Worm (Caenorhabditis elegans) whole organism, young adult: ENCODE data around the gene aptf-3.

Source experiments
- T26A5.8 ChIP-seq: sonication (generic microtip); optimal IDR thresholded peaks from 2 replicates; lab custom pipeline; 2016; ENCODE audit warnings: missing genetic modification characterization, missing compliant biosample characterization
- athp-1 ChIP-seq: sonication (generic microtip); optimal IDR thresholded peaks from 2 replicates; lab custom pipeline; 2017; ENCODE audit warnings: mild to moderate bottlenecking, missing genetic modification characterization, missing compliant biosample characterization
- ceh-91 ChIP-seq: fragments of 200-800 bp; sonication (Bioruptor generic); IDR thresholded peaks from 2 replicates; pipeline ENCODE4 v1.3.6; 2022; ENCODE audit warnings: missing genetic modification reagents, missing genetic modification characterization, missing compliant biosample characterization

DNA sequence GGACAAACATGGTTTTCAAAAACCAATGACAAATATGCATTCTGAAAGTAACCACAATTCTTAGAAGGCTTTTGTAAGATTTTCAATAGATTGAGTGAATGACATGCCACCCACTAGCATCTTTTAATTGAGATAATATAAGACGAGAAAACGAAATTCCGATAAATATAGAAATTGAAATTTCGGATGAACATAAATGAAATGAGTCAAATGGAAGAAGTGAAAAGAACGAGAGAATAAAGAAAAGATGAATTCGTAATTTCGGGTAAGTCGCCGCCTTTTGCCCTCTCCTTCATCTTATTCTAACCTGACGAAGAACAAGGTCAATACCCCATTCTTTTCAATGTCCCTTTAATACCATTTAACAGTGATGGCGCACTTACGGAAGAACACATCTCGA is 48.4 kb downstream of the aptf-3 start:
- TF ChIP-seq ceh-91 (GFP tag; lab: Robert Waterston, UW) (no peak), T26A5.8 (no peak), athp-1 (tag; lab: Kevin White, UChicago) (no peak)
